Worm (Caenorhabditis elegans) whole organism, dauer: ENCODE measurements around the gene vps-33.2.

ENCODE experiments used
- unc-62 ChIP-seq: sonication (generic microtip); optimal IDR thresholded peaks from 2 replicates; lab custom pipeline; 2017; ENCODE audit warnings: missing biosample characterization, missing genetic modification reagents, missing genetic modification characterization

Gene vps-33.2

DNA sequence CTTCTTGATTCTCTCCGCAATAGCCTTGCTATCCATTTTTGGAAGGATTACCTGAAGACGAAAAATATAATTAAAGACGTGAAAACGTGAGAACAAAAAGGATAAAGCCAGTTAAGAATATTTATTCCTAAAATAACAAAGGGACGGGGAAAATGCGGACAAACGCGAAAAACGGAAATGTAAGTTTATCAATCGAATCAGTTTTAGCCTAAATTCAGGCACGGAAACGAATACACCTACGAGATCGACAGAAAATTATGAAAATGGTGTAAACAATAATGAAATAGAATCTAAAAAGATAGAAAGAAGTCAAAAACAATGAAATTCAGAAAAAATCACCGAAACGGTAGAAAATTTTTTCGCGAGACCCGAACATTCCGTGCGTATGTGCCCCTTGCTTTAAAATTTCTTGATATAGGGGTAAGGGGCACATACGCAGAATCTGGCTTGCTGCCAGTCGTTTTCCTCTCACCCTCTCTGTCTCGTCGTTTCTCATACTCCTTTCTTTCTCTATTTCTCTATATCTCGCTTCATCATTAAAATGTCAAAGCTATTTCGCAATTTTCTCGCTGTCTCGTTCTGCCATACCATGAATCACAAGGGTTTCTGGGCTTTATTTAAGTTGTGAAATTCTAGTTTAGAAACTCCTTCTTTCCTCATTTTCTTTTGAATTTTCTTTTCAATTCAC, 12.3 kb upstream of the vps-33.2 start, which contains the start of gene icd-1:
Gene icd-1, minus strand, starts transcription at position 51 of the 688 bp plus-strand sequence.
- TF ChIP-seq unc-62 (GFP tag; lab: Kevin White, UChicago): no peak

DNA sequence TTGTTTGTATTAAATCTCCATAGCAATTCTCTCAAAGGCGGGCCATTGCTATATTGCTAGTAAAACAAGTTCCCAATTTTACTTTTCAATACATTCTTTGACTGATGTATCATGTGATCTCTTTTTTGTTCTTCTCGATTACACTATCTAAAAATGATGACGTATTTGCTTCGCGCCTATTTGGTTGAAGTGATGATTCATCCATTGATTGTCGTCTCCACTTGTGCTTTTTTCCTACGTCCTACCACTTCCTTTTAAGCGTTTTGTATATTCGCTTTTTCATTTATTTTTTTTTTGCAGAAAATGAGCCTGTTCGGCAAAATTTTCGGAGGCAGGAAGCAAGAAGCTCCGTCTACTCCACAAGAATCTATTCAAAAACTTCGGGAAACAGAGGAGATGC, 11.6 kb upstream of the vps-33.2 start, which contains the start of gene vps-32.1:
Gene vps-32.1, plus strand, starts transcription at position 301 of the 400 bp plus-strand sequence.
- no peak for TF ChIP-seq unc-62 (GFP tag; lab: Kevin White, UChicago)

DNA sequence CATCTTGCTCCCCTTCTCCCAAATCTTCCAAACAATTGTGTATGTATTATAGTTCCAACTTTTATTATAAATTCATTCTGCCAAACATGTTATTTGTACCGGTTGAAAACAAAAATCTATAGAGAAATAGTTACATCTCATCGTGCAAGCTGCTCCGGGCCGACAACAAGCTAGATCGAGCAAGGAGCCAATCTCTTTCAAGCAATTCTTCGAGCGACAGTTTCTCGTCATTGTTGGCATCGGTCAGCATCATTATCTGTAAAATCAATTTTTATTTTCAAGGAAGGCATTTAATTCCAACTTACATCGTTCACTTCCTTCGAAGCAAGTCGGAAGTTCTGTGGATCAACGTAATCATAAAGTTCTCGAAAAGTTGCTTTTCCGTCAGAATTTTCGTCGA, 10.0 kb upstream of the vps-33.2 start:
- no peak for TF ChIP-seq unc-62 (GFP tag; lab: Kevin White, UChicago)

DNA sequence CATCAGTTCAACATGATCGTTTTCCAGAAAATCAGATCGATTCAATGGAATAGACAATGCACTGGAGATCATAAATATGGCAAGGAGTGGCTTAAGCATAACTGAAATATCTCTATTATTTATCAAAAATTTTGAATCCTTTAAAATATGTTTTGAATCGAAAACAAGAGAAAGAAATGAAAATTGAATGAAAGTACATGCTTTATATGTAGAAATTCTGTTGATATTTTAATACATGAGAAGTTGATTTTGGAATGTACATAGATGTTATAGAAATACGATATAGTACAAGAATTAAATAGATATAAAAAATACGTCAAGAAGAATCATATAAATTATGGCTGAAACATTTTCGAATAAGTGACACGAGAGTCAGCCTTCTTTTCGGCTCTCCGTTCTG, 8.8 kb upstream of the vps-33.2 start, which contains the start of gene C56C10.9:
Gene C56C10.9, minus strand, starts transcription at position 101 of the 400 bp plus-strand sequence.
- no peak for TF ChIP-seq unc-62 (GFP tag; lab: Kevin White, UChicago)

DNA sequence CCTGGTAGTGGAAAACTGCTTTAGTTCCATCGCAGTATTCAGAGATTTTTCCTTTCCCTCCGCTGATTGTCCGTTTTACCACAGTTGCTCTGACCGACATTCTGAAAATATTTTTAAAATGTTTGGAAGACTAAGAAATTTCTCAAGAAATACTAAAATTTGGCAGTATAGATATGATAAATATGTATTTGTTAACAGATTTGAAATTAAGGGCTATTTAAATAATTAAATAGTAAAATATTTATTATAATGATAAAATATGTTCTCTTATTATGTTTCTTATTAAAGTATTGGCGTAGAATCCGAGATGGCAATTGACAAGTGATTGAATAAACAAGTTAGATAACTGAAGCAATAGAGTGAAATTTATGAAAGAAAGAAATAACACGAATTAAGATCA, 6.9 kb upstream of the vps-33.2 start, which contains the start of gene aipr-1:
Gene aipr-1, minus strand, starts transcription at position 101 of the 400 bp plus-strand sequence.
- no peak for TF ChIP-seq unc-62 (GFP tag; lab: Kevin White, UChicago)

DNA sequence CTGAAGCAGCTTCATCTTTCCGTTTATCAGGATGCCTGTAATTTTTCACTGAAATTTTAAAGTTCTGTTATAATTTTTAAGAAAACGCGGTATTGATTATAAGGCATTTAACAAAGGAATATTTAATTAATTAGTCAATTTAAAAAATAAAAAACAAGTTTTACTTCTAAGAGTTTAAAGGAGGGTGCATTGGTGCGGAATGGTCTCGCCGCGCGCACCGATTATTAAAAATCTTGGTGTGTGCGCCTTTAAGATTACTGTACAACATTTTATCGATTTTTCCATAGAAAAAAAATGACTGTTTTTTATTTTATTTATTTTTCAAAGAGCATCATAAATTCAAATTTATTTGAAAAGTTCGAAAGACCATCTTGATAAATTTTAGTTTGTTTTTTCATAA, 3.5 kb upstream of the vps-33.2 start:
- no peak for TF ChIP-seq unc-62 (GFP tag; lab: Kevin White, UChicago)

DNA sequence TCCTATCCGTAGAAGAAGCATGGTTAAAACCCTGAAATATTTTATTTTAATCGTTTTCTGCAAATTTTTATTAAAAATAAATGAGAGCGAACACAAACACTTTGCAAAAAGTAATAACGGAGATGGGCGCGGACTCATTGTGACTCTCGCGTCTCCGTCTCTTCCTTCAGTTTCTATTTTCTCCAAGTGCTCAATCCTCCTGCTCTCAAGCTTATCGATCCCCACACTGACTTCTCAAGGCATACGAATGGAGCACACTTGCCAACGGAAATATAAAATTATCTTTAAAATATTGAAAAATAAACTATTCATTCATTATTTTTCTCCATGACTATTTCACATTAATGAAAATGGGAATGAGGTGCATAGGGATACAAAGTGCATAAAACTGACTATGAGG, 3.0 kb upstream of the vps-33.2 start, which contains the start of gene dnj-8:
Gene dnj-8, minus strand, starts transcription at position 31 of the 400 bp plus-strand sequence.
- no peak for TF ChIP-seq unc-62 (GFP tag; lab: Kevin White, UChicago)

DNA sequence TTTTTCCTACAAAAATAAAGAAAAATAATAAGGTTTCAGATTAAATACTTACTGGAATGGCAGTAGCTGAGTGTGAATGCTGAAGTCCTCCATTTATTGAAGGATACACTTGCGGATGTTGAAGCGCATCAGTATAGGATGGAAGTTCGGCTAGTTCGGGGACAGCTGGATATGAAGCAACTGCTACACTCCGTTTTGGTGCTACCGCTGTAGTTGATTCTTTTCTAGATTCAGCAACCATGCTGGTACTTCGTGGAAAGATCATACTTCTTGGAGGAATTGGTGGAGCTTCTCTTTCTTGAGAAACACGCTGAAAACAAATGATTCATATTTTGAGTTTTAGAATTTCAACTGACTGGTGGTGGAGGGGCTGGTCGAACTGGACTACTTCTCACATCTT, 7.6 kb downstream of the vps-33.2 start:
- no peak for TF ChIP-seq unc-62 (GFP tag; lab: Kevin White, UChicago)

DNA sequence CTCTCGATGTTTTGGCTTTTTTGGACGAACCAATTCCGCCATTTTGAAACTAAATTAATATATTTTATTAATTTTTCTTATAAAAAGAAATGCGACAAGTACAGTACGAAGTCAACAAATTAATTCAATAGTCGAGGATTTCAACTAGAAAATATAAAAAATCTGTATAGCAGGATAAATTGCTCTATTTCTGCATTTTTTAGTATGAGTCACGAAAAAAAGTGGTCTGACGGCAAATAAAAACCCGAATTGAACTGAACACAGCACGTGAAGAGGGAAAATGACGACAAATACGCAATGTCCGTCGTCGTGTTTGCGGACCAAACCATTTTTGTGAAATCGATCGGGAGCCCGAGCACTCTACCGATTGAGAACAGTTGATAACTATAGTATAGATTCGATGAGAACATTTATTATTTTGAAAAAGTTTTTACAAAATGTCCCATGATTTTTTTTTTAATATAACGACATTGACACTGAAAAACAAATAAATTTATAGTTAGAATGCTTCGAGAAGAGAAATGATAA, 8.4 kb downstream of the vps-33.2 start, which contains the start of gene epg-5:
Gene epg-5, minus strand, starts transcription at position 51 of the 528 bp plus-strand sequence.
- no peak for TF ChIP-seq unc-62 (GFP tag; lab: Kevin White, UChicago)

DNA sequence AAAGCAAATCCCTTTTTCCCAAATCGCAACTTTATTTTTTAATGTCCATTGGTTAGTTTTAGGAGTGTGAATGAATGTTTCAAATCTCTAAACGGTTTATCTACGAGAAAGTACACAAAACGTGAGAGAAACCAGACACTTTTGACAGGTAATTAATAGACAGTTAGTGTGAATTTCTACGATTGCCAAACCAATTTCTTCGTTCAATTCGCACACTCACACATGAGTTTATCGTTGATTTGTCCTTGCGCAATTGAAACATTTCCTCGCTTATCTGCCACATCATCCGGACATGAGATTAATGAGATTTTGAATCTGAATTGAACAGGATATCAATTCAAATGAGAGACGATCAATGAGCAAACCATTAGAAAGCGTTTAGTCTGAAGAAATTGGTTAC, 9.2 kb downstream of the vps-33.2 start:
- no peak for TF ChIP-seq unc-62 (GFP tag; lab: Kevin White, UChicago)

DNA sequence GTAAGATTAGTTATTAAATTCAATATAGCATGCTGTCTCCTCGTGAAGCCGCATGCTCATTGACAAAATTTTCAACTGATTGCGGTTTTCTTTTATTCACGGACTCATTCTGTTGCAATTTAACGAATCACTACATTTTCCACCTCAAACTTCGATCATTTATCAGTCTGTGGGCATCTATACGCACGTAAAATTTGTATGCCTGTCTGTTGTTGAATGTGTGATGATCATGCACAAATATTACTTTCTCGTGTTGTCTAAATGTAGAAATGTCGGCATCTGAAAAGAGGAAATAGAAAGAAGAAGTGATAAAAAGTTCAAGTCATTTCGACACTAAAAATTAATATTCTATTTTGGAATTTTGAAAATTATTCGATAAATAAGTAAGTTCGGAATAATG, 11.5 kb downstream of the vps-33.2 start:
- TF ChIP-seq unc-62 (GFP tag; lab: Kevin White, UChicago): no peak

DNA sequence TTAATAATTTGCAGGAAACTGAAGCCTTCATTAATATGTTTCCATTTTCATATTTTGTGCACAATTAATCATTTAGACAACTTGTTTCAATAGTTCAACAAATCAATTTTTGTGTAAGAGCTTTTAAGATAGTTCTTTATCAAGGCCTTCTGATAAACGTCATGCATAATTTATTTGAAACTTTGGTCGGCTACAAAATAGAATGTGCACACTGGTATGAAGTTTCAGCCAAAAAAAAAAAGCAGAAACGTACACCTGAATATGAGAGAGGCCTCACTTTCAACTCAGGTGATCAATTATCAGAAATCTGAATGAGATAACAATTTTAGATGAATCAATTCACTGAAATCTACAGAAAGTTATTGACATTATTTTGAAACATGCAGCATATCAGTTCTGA, 13.5 kb downstream of the vps-33.2 start:
- no peak for TF ChIP-seq unc-62 (GFP tag; lab: Kevin White, UChicago)

DNA sequence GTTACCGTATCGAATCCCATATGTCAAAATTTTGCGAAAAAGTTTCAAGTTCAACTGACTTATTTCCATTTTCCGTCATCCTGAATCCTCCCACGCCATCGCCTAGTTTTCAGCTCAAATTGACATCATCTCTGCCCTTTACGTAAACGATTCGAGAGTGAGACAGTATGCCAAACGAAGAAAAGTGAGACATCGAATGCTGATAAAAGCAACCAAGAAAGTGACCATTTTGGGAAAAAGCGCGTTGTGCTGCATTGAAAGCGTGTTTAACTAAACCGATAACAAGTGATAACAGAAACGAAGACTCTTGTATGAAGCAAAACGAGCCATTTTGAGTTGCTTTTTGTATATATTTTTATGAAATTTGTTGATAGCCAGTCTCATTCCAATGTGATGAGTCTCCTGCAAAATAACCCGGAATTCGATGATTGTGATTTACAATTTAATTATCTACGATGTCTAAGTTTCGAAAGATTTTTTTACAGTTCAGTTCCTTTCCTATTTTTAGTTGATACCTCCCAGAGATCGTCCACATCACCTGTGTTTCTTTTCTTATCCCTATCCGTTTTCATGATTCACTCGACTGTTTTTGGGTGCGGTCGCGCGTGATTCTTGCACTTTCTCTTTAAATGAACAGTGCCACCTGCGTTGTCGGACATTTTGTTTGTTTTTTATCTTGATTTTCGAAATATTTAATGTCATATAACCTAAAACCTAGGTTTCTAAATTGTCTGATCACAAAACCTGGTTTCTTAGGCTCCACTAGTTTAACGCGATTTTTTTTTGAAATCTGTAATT, 14.4 kb downstream of the vps-33.2 start:
- no peak for TF ChIP-seq unc-62 (GFP tag; lab: Kevin White, UChicago)

DNA sequence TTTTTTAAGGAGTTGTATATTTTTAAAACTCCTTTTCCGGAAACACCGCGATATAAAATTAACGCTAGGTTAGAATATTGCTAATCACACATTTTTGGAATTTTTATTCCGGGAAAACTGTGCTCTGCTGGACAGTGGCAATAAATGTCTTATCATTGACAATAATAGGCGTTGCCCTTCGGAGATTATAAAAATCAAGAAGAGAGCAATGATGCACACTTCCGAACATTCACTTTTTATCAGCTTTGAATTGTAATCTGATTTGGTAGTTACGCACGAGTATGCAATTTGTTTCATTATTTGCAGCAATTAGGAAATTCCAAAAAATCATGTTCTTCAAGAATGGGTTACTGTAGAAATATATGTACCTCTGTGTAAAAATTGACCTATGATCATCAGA, 15.1 kb downstream of the vps-33.2 start:
- TF ChIP-seq unc-62 (GFP tag; lab: Kevin White, UChicago): no peak

DNA sequence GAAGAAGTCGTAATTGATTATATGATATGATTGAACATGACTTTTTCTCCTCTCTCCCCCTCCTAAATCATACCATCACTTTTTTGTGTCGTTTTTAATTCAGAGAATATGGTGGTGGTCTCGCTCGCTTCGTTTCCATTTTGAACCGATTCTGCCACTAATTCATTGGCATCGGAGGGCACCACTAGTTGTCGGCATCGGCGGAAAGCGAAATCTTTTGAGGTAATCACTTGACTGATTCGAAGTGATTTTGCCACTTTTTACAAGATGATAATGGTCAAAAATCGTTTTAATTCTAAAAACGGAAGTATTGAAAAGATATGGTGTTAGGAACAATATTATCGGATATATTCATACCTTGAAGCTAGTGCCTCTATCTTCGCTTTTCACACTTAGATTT, 15.8 kb downstream of the vps-33.2 start, which contains the start of gene klf-3:
Gene klf-3, plus strand, starts transcription at position 109 of the 400 bp plus-strand sequence.
- no peak for TF ChIP-seq unc-62 (GFP tag; lab: Kevin White, UChicago)

DNA sequence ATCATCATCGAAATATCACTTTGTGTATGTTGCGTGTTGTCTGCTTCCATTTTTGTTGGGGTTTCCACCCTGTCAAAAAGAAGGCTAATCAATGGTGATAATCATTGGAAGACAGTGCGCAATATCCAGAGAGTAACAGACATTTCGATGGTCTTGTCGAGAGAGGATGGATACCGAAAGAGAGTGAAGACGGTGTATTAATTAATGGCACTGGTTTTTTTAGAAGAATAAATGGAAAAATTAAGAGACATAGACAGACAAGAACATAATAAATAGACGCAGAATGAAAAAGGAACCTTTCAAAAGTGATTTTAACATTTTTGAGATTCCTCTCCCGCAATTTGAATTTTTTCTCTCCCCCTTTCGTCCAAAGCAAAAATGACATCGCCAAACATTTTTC, 18.0 kb downstream of the vps-33.2 start:
- no peak for TF ChIP-seq unc-62 (GFP tag; lab: Kevin White, UChicago)
